Fruit fly (Drosophila melanogaster) whole organism: ENCODE measurements around the gene Ciz1.

Experiments used
- Dll ChIP-seq: fragments of >200 bp; optimal IDR thresholded peaks from 2 replicates; lab custom pipeline; 2017
- pan ChIP-seq: fragments of >200 bp; optimal IDR thresholded peaks from 2 replicates; lab custom pipeline; 2017
- usp ChIP-seq: fragments of >200 bp; optimal IDR thresholded peaks from 2 replicates; lab custom pipeline; 2017; ENCODE audit warnings: missing biosample characterization, missing genetic modification characterization, mixed read lengths

DNA sequence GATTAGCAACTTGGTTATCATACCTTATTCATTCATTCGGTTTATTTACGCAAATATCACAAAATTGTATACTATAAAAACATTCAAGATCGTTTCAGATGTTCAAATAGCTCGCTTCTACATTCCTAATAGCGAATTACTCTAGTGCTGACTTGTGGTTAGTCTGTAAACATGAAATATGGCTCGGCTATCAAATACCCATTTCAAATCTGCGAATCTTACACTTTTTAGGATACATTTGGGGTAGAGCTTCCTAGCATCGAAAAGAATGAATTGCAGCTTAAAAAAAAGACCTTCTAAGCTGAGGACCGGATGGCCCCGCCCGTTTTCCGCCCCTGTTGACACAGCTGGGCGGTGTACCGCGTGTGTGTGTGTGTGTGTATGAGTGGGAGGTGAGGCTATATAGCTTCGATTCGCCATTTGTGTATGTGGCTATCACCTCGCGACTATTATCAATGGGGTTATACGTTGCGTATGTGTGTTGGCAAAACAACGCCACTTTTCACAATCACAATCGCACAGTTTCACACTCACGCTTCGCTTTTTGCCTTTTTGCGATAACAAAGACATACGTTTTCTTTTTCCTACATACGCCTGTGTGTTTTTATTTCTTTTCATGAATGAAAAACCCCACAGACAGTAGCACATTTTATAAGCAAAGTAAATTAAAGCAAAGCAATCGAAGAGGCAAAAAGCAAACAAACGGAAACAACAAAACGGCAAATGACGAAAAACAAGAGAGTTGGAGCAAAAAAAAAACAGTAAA, 17.7 kb upstream of the Ciz1 start:
- no peak for TF ChIP-seq pan (lab: Kevin White, UChicago)
- no peak for TF ChIP-seq usp (GFP tag; lab: Kevin White, UChicago)
- no peak for TF ChIP-seq Dll (lab: Kevin White, UChicago)
